Fruit fly (Drosophila melanogaster): Measurements from ENCODE around the gene CG12213.

CG12213 gene

dm6 chr3R:12016828-12017280 is 49.4 kb upstream of the CG12213 start, which contains the start of the genes DCAF12 and Spt3 (continued):
- TF ChIP-seq D (optimal IDR thresholded peaks at IDR 0.05) (no peak), D (GFP tag; optimal IDR thresholded peaks at IDR 0.05) (peak; percentile 38), CG10431 (GFP tag; optimal IDR thresholded peaks at IDR 0.05) (no peak), Xrp1 (GFP tag; IDR thresholded peaks at IDR 0.05) (peak; percentile 70), Drgx (GFP tag; IDR thresholded peaks at IDR 0.05) (no peak), CG14667 (GFP tag; IDR thresholded peaks at IDR 0.05) (peak; percentile 39; the same call in 1 of the 2 replicates), CG17359 (tag; optimal IDR thresholded peaks at IDR 0.05) (no peak), CG7745 (tag; optimal IDR thresholded peaks at IDR 0.05) (no peak), CG8281 (tag; optimal IDR thresholded peaks at IDR 0.05) (no peak), croc (GFP tag; conservative IDR thresholded peaks at IDR 0.05) (peak; percentile 52; the same call in 2 of the 3 replicates), chn (GFP tag; optimal IDR thresholded peaks at IDR 0.05) (no peak), pros (GFP tag; optimal IDR thresholded peaks at IDR 0.05) (no peak), GATAe (GFP tag; conservative IDR thresholded peaks at IDR 0.05) (no peak), Dfd (GFP tag; optimal IDR thresholded peaks at IDR 0.05) (no peak), CG15269 (tag; optimal IDR thresholded peaks at IDR 0.05) (no peak), NfI (GFP tag; optimal IDR thresholded peaks at IDR 0.05) (peak; percentile 63), Gug (GFP tag; IDR thresholded peaks at IDR 0.05) (peak; percentile 63; the same call in 1 of the 4 replicates), CG15514 (GFP tag; optimal IDR thresholded peaks at IDR 0.05) (peak; percentile 99), CG14441 (GFP tag; IDR thresholded peaks at IDR 0.05) (peak; percentile 37; the same call in 1 of the 2 replicates), CG11398 (GFP tag; optimal IDR thresholded peaks at IDR 0.05) (no peak), CG4424 (GFP tag; optimal IDR thresholded peaks at IDR 0.05) (peak; percentile 42), Ptx1 (GFP tag; IDR thresholded peaks at IDR 0.05) (peak; percentile 71), CG12299 (tag; optimal IDR thresholded peaks at IDR 0.05) (peak; percentile 1), nau (GFP tag; optimal IDR thresholded peaks at IDR 0.05) (no peak), Lhr (GFP tag; optimal IDR thresholded peaks at IDR 0.05) (peak; percentile 3), vfl (GFP tag; optimal IDR thresholded peaks at IDR 0.05) (no peak), CG15601 (tag; optimal IDR thresholded peaks at IDR 0.05) (peak; percentile 64), Bgb (GFP tag; IDR thresholded peaks at IDR 0.05; ENCODE audit: partially characterized antibody) (peak; percentile 91), CG9817 (tag; optimal IDR thresholded peaks at IDR 0.05) (peak; percentile 76), CG34224 (GFP tag; IDR thresholded peaks at IDR 0.05; ENCODE audit: partially characterized antibody) (peak; percentile 76), HLH3B (GFP tag; IDR thresholded peaks at IDR 0.05) (peak; percentile 19; the same call in 1 of the 2 replicates), CG3995 (GFP tag; optimal IDR thresholded peaks at IDR 0.05) (peak; percentile 27), wek (GFP tag; optimal IDR thresholded peaks at IDR 0.05) (no peak), CG2199 (GFP tag; IDR thresholded peaks at IDR 0.05) (no peak), Doc3 (GFP tag; IDR thresholded peaks at IDR 0.05; ENCODE audit: partially characterized antibody) (peak; percentile 97), Side (GFP tag; optimal IDR thresholded peaks at IDR 0.05) (peak; percentile 44), dmrt11E (tag; optimal IDR thresholded peaks at IDR 0.05) (peak; percentile 67), tup (GFP tag; optimal IDR thresholded peaks at IDR 0.05) (no peak), CG15696 (tag; optimal IDR thresholded peaks at IDR 0.05) (peak; percentile 78), CG2202 (tag; optimal IDR thresholded peaks at IDR 0.05) (peak; percentile 5), fd96Cb (tag; optimal IDR thresholded peaks at IDR 0.05) (peak; percentile 37), tin (GFP tag; optimal IDR thresholded peaks at IDR 0.05) (peak; percentile 12), chm (GFP tag; IDR thresholded peaks at IDR 0.05) (no peak), pho (GFP tag; optimal IDR thresholded peaks at IDR 0.05) (no peak), kah (GFP tag; optimal IDR thresholded peaks at IDR 0.05) (peak; percentile 17), prd (optimal IDR thresholded peaks at IDR 0.05) (no peak), prd (GFP tag; IDR thresholded peaks at IDR 0.05) (peak; percentile 69; the same call in 2 of the 3 replicates), Trl (optimal IDR thresholded peaks at IDR 0.05) (no peak), Trl (GFP tag; optimal IDR thresholded peaks at IDR 0.05) (no peak), CG18764 (GFP tag; optimal IDR thresholded peaks at IDR 0.05) (peak; percentile 29), cato (GFP tag; optimal IDR thresholded peaks at IDR 0.05; ENCODE audit: borderline replicate concordance) (no peak)
